Fruit fly (Drosophila melanogaster): ENCODE results near the gene p130CAS.

p130CAS gene

DNA sequence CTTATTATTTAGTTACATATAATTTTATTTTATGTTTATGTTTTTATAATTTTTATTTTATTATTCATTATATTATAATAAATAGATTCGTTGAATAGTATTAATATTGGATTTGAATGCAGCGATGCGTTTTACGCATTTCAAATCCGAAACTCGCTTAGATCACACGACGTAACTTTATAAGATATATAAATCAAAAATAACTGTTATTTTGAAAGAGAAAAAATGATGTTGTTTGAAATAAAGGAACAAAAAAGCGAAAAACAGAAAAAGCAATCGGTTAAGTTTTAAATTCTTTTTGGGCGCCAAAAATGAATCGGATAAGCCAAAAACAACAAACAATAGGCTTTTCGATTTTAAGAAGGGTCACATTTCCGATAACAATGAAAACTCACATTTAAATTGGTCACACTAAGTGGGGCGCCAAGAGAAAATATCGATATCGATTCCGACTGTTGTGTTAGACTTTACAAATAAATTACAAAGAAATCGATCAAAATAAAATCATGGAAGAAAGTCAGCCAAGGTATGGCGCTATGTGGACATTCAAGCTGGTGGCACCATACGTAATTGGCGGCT, 6.6 kb upstream of the p130CAS start, which contains the start of gene CG6845 (continued):
- TF ChIP-seq luna (GFP tag; optimal IDR thresholded peaks at IDR 0.05) (no peak), Xbp1 (GFP tag; optimal IDR thresholded peaks at IDR 0.05) (no peak), CG6854 (GFP tag; optimal IDR thresholded peaks at IDR 0.05) (no peak), CG32767 (GFP tag; IDR thresholded peaks at IDR 0.05) (no peak), CG11504 (tag; optimal IDR thresholded peaks at IDR 0.05) (no peak), bcd (GFP tag; optimal IDR thresholded peaks at IDR 0.05) (no peak), ap (GFP tag; IDR thresholded peaks at IDR 0.05) (no peak), CG2120 (GFP tag; optimal IDR thresholded peaks at IDR 0.05) (no peak), phol (tag; optimal IDR thresholded peaks at IDR 0.05) (peak; percentile 34), HLH4C (GFP tag; IDR thresholded peaks at IDR 0.05; ENCODE audit: partially characterized antibody) (peak; percentile 93), bigmax (GFP tag; optimal IDR thresholded peaks at IDR 0.05) (no peak), sens (GFP tag) (no peak), CG8924 (tag; optimal IDR thresholded peaks at IDR 0.05) (no peak), CG9727 (GFP tag; optimal IDR thresholded peaks at IDR 0.05) (no peak), GATAe (GFP tag; conservative IDR thresholded peaks at IDR 0.05) (no peak), CG2712 (tag; optimal IDR thresholded peaks at IDR 0.05) (peak; percentile 35), usp (GFP tag; optimal IDR thresholded peaks at IDR 0.05) (no peak), CG8281 (tag; optimal IDR thresholded peaks at IDR 0.05) (no peak), eyg (GFP tag; optimal IDR thresholded peaks at IDR 0.05) (no peak), gfzf (GFP tag; optimal IDR thresholded peaks at IDR 0.05) (peak; percentile 84), Nf-YC (tag; optimal IDR thresholded peaks at IDR 0.05) (peak; percentile 9), CkIIα-i1 (GFP tag; IDR thresholded peaks at IDR 0.05) (no peak), Vsx1 (GFP tag; optimal IDR thresholded peaks at IDR 0.05) (no peak), Max (GFP tag; optimal IDR thresholded peaks at IDR 0.05) (no peak), stc (GFP tag; IDR thresholded peaks at IDR 0.05) (no peak), CG31224 (GFP tag; IDR thresholded peaks at IDR 0.05) (no peak), nau (GFP tag; optimal IDR thresholded peaks at IDR 0.05) (no peak), ssp (GFP tag; IDR thresholded peaks at IDR 0.05) (no peak), CG14667 (GFP tag; IDR thresholded peaks at IDR 0.05) (no peak), Aef1 (GFP tag; IDR thresholded peaks at IDR 0.05) (peak; percentile 44; the same call in 2 of the 3 replicates), CG2678 (tag; optimal IDR thresholded peaks at IDR 0.05) (no peak), emc (GFP tag; optimal IDR thresholded peaks at IDR 0.05) (no peak), Ada2b (GFP tag; IDR thresholded peaks at IDR 0.05) (no peak), tio (GFP tag; optimal IDR thresholded peaks at IDR 0.05) (no peak), CG4404 (GFP tag; IDR thresholded peaks at IDR 0.05) (no peak), CG3163 (GFP tag; optimal IDR thresholded peaks at IDR 0.05) (no peak), Hr3 (GFP tag; optimal IDR thresholded peaks at IDR 0.05) (no peak), CG8765 (GFP tag; IDR thresholded peaks at IDR 0.05) (no peak), gcm2 (GFP tag; optimal IDR thresholded peaks at IDR 0.05) (no peak), scrt (GFP tag; optimal IDR thresholded peaks at IDR 0.05) (no peak), nom (GFP tag; optimal IDR thresholded peaks at IDR 0.05) (peak; percentile 9), ranshi (GFP tag; IDR thresholded peaks at IDR 0.05) (no peak), CG15269 (tag; optimal IDR thresholded peaks at IDR 0.05) (no peak), lov (optimal IDR thresholded peaks at IDR 0.05) (no peak), lov (GFP tag; IDR thresholded peaks at IDR 0.05) (no peak), H2.0 (GFP tag; IDR thresholded peaks at IDR 0.05) (no peak), rib (GFP tag; IDR thresholded peaks at IDR 0.05) (no peak), lbe (GFP tag; optimal IDR thresholded peaks at IDR 0.05) (peak; percentile 20), CG31388 (GFP tag; optimal IDR thresholded peaks at IDR 0.05) (no peak), CG6765 (GFP tag; optimal IDR thresholded peaks at IDR 0.05) (no peak), zen2 (GFP tag; IDR thresholded peaks at IDR 0.05; ENCODE audit: partially characterized antibody) (peak; percentile 88)

All from whole organism, embryonic.